Worm (Caenorhabditis elegans) whole organism, L1 larva: ENCODE results near the gene srz-95.

Experiments used
- C16A3.4 ChIP-seq: fragments of 150-350 bp; optimal IDR thresholded peaks from 2 replicates; lab custom pipeline; 2014; ENCODE audit warnings: missing biosample characterization, missing genetic modification characterization
- C34B4.2 ChIP-seq: sonication (generic microtip); optimal IDR thresholded peaks from 2 replicates; lab custom pipeline; 2017; ENCODE audit warnings: mild to moderate bottlenecking, missing genetic modification characterization, missing compliant biosample characterization
- alr-1 ChIP-seq: fragments of 200-800 bp; sonication (Bioruptor generic); optimal IDR thresholded peaks from 2 replicates; lab custom pipeline; 2018; ENCODE audit warnings: borderline replicate concordance, mild to moderate bottlenecking, missing genetic modification characterization, missing compliant biosample characterization
- aly-2 ChIP-seq: fragments of 150-350 bp; optimal IDR thresholded peaks from 2 replicates; lab custom pipeline; 2014; ENCODE audit warnings: missing biosample characterization, missing genetic modification characterization
- ama-1 ChIP-seq: fragments of 150-350 bp; optimal IDR thresholded peaks from 2 replicates; lab custom pipeline; 2014
- blmp-1 ChIP-seq: fragments of 150-350 bp; optimal IDR thresholded peaks from 2 replicates; lab custom pipeline; 2014; ENCODE audit warnings: missing biosample characterization, missing genetic modification characterization
- ceh-82 ChIP-seq, 3 experiments: fragments of 150-350 bp in 1 of 3; sonication (generic microtip) in 2 of 3; optimal IDR thresholded peaks; 2 replicates each; lab custom pipeline; 2014 to 2017; ENCODE audit warnings: missing biosample characterization in 3 of 3, missing genetic modification characterization in 3 of 3
- ceh-90 ChIP-seq: sonication (generic microtip); optimal IDR thresholded peaks from 2 replicates; lab custom pipeline; 2016; ENCODE audit warnings: missing genetic modification characterization, missing compliant biosample characterization
- dsc-1 ChIP-seq: sonication (generic microtip); optimal IDR thresholded peaks from 2 replicates; lab custom pipeline; 2016; ENCODE audit warnings: mild to moderate bottlenecking, missing genetic modification characterization, missing compliant biosample characterization
- egl-13 ChIP-seq: sonication (generic microtip); optimal IDR thresholded peaks from 2 replicates; lab custom pipeline; 2016; ENCODE audit warnings: missing genotype, missing genetic modification reagents, missing genetic modification characterization, missing compliant biosample characterization
- elt-2 ChIP-seq: sonication (generic microtip); optimal IDR thresholded peaks from 2 replicates; lab custom pipeline; 2016; ENCODE audit warnings: missing genetic modification characterization, mild to moderate bottlenecking, inconsistent platforms, missing compliant biosample characterization, missing genetic modification reagents
- elt-3 ChIP-seq, 6 experiments: fragments of 150-350 bp in 1 of 6; sonication (generic microtip); optimal IDR thresholded peaks; 2 replicates each; lab custom pipeline; 2017 to 2018; ENCODE audit warnings: missing biosample characterization in 6 of 6, missing genetic modification characterization in 6 of 6, inconsistent platforms in 1 of 6
- ets-5 ChIP-seq: fragments of 200-800 bp; sonication (Bioruptor generic); IDR thresholded peaks from 2 replicates; pipeline ENCODE4 v1.3.6; 2022; ENCODE audit warnings: missing genetic modification characterization, missing compliant biosample characterization
- fkh-4 ChIP-seq: sonication (generic microtip); optimal IDR thresholded peaks from 2 replicates; lab custom pipeline; 2016; ENCODE audit warnings: missing compliant biosample characterization, missing genetic modification characterization, borderline replicate concordance
- fkh-8 ChIP-seq: sonication (generic microtip); optimal IDR thresholded peaks from 2 replicates; lab custom pipeline; 2016; ENCODE audit warnings: mild to moderate bottlenecking, missing genetic modification characterization, missing compliant biosample characterization
- fos-1 ChIP-seq: fragments of 150-350 bp; optimal IDR thresholded peaks from 2 replicates; lab custom pipeline; 2014; ENCODE audit warnings: missing biosample characterization, missing genetic modification characterization
- hpl-2 ChIP-seq: fragments of 150-350 bp; optimal IDR thresholded peaks from 2 replicates; lab custom pipeline; 2014; ENCODE audit warnings: missing biosample characterization, missing genetic modification reagents, missing genetic modification characterization
- irx-1 ChIP-seq: sonication (generic microtip); optimal IDR thresholded peaks from 2 replicates; lab custom pipeline; 2016; ENCODE audit warnings: missing genetic modification characterization, missing compliant biosample characterization
- jun-1 ChIP-seq: fragments of 150-350 bp; optimal IDR thresholded peaks from 2 replicates; lab custom pipeline; 2014; ENCODE audit warnings: missing biosample characterization, missing genetic modification reagents, missing genetic modification characterization
- lin-14 ChIP-seq: fragments of 200-800 bp; sonication (Bioruptor generic); optimal IDR thresholded peaks from 2 replicates; lab custom pipeline; 2018; ENCODE audit warnings: mild to moderate bottlenecking, missing genetic modification characterization, moderate library complexity, missing compliant biosample characterization
- lin-39 ChIP-seq: fragments of 150-350 bp; optimal IDR thresholded peaks from 2 replicates; lab custom pipeline; 2014; ENCODE audit warnings: missing biosample characterization, missing genetic modification reagents, missing genetic modification characterization
- lir-3 ChIP-seq: sonication (generic microtip); optimal IDR thresholded peaks from 2 replicates; lab custom pipeline; 2016; ENCODE audit warnings: mild to moderate bottlenecking, missing genetic modification characterization, moderate library complexity, missing compliant biosample characterization; ENCODE audit not compliant: poor library complexity
- mab-9 ChIP-seq: fragments of 200-800 bp; sonication (Bioruptor generic); IDR thresholded peaks from 2 replicates; pipeline ENCODE4 v1.3.6; 2022; ENCODE audit warnings: missing genetic modification reagents, missing genetic modification characterization, missing compliant biosample characterization
- nhr-20 ChIP-seq: sonication (generic microtip); optimal IDR thresholded peaks from 2 replicates; lab custom pipeline; 2016; ENCODE audit warnings: mild to moderate bottlenecking, missing genetic modification characterization, missing compliant biosample characterization
- nhr-28 ChIP-seq: fragments of 150-350 bp; optimal IDR thresholded peaks from 2 replicates; lab custom pipeline; 2014; ENCODE audit warnings: missing biosample characterization, missing genetic modification characterization
- nhr-77 ChIP-seq: fragments of 150-350 bp; optimal IDR thresholded peaks from 2 replicates; lab custom pipeline; 2014; ENCODE audit warnings: missing biosample characterization, missing genetic modification characterization
- nhr-84 ChIP-seq: sonication (generic microtip); optimal IDR thresholded peaks from 2 replicates; lab custom pipeline; 2017; ENCODE audit warnings: missing biosample characterization, missing genetic modification characterization
- nhr-90 ChIP-seq: sonication (generic microtip); optimal IDR thresholded peaks from 2 replicates; lab custom pipeline; 2016; ENCODE audit warnings: mild to moderate bottlenecking, missing genetic modification characterization, missing compliant biosample characterization; ENCODE audit not compliant: poor library complexity
- pqm-1 ChIP-seq: sonication (generic microtip); optimal IDR thresholded peaks from 3 replicates; lab custom pipeline; 2017; ENCODE audit warnings: missing biosample characterization, missing genetic modification characterization
- rnt-1 ChIP-seq: sonication (generic microtip); optimal IDR thresholded peaks from 2 replicates; lab custom pipeline; 2016; ENCODE audit warnings: mild to moderate bottlenecking, missing genetic modification characterization, moderate library complexity, missing compliant biosample characterization
- snu-23 ChIP-seq: sonication (generic microtip); optimal IDR thresholded peaks from 2 replicates; lab custom pipeline; 2016; ENCODE audit warnings: missing genetic modification characterization, missing compliant biosample characterization
- sox-4 ChIP-seq: sonication (generic microtip); optimal IDR thresholded peaks from 2 replicates; lab custom pipeline; 2016; ENCODE audit warnings: missing genetic modification characterization, missing compliant biosample characterization
- tbx-2 ChIP-seq: sonication (generic microtip); optimal IDR thresholded peaks from 2 replicates; lab custom pipeline; 2016; ENCODE audit warnings: missing genetic modification characterization, missing compliant biosample characterization
- tlp-1 ChIP-seq: fragments of 150-350 bp; optimal IDR thresholded peaks from 2 replicates; lab custom pipeline; 2014; ENCODE audit warnings: missing biosample characterization, missing genetic modification characterization
- unc-130 ChIP-seq: fragments of 150-350 bp; optimal IDR thresholded peaks from 2 replicates; lab custom pipeline; 2017; ENCODE audit warnings: missing biosample characterization, missing genetic modification characterization, inconsistent platforms
- unc-62 ChIP-seq: fragments of 150-350 bp; optimal IDR thresholded peaks from 2 replicates; lab custom pipeline; 2014; ENCODE audit warnings: missing biosample characterization, missing genetic modification reagents, missing genetic modification characterization
- zag-1 ChIP-seq: fragments of 150-350 bp; optimal IDR thresholded peaks from 2 replicates; lab custom pipeline; 2014; ENCODE audit warnings: missing biosample characterization, missing genetic modification characterization
- zip-4 ChIP-seq: fragments of 200-800 bp; sonication (Bioruptor generic); optimal IDR thresholded peaks from 2 replicates; lab custom pipeline; 2018; ENCODE audit warnings: mild to moderate bottlenecking, missing genetic modification characterization, moderate library complexity, missing compliant biosample characterization
- ztf-11 ChIP-seq, 2 experiments: sonication (generic microtip); optimal IDR thresholded peaks; 2 replicates each; lab custom pipeline; 2016 to 2017; ENCODE audit warnings: missing genetic modification characterization in 2 of 2, missing biosample characterization in 1 of 2, missing compliant biosample characterization in 1 of 2

The srz-95 gene

ce11 chrV:16988614-16989013 is 3.2 kb upstream of the srz-95 start, which contains the start of gene Y102A5C.27:
TSS of gene Y102A5C.27 (minus strand) at chrV:16988714.
- no peak for TF ChIP-seq ceh-82 (tag; optimal IDR thresholded peaks at IDR 0.05; lab: Kevin White, UChicago)
- TF ChIP-seq unc-130: no peak
- TF ChIP-seq dsc-1 (tag; lab: Kevin White, UChicago): no peak
- no peak for TF ChIP-seq blmp-1 (tag; lab: Kevin White, UChicago)
- TF ChIP-seq elt-3 (tag; optimal IDR thresholded peaks at IDR 0.05; lab: Kevin White, UChicago): no peak
- no peak for TF ChIP-seq zag-1 (tag; lab: Kevin White, UChicago)
- no peak for TF ChIP-seq nhr-28 (tag; lab: Kevin White, UChicago)
- no peak for TF ChIP-seq nhr-90
- no peak for TF ChIP-seq ama-1 (lab: Kevin White, UChicago)
- TF ChIP-seq nhr-77 (tag; lab: Kevin White, UChicago): no peak
- TF ChIP-seq hpl-2 (GFP tag; lab: Kevin White, UChicago): no peak

- TF ChIP-seq elt-2 (tag; lab: Kevin White, UChicago) (no peak), lin-39 (tag; lab: Kevin White, UChicago) (no peak), ztf-11 (tag; optimal IDR thresholded peaks at IDR 0.05; lab: Kevin White, UChicago) (no peak), zip-4 (no peak), lir-3 (tag; lab: Kevin White, UChicago) (no peak), unc-62 (GFP tag; lab: Kevin White, UChicago) (no peak), fkh-4 (no peak), irx-1 (tag; lab: Kevin White, UChicago) (no peak), dsc-1 (tag; lab: Kevin White, UChicago) (no peak), lin-14 (no peak), tlp-1 (tag; lab: Kevin White, UChicago) (no peak), alr-1 (tag; lab: Kevin White, UChicago) (no peak), hpl-2 (GFP tag; lab: Kevin White, UChicago) (no peak)
These were observed 549 bp downstream of the srz-95 start for ce11 chrV:16992383-16992782.

- TF ChIP-seq egl-13 (tag; lab: Kevin White, UChicago): no peak
- TF ChIP-seq ceh-90 (tag; lab: Kevin White, UChicago): no peak
- TF ChIP-seq elt-2 (tag; lab: Kevin White, UChicago): no peak
- no peak for TF ChIP-seq aly-2 (tag; lab: Kevin White, UChicago)
These were observed 8.4 kb downstream of the srz-95 start, which contains the start of gene str-217 for ce11 chrV:17000204-17000603. TSS of gene str-217 (minus strand) at chrV:17000304.

ce11 chrV:17000635-17001034 is 8.8 kb downstream of the srz-95 start:
- TF ChIP-seq nhr-20 (tag; lab: Kevin White, UChicago): no peak
- TF ChIP-seq ets-5 (GFP tag; lab: Robert Waterston, UW): no peak
- TF ChIP-seq nhr-84 (tag; lab: Kevin White, UChicago): no peak
- no peak for TF ChIP-seq mab-9 (GFP tag; lab: Robert Waterston, UW)
- no peak for TF ChIP-seq ceh-90 (tag; lab: Kevin White, UChicago)
- no peak for TF ChIP-seq irx-1 (tag; lab: Kevin White, UChicago)
- TF ChIP-seq elt-2 (tag; lab: Kevin White, UChicago): no peak
- no peak for TF ChIP-seq fos-1 (tag; lab: Kevin White, UChicago)
- no peak for TF ChIP-seq pqm-1 (tag; lab: Kevin White, UChicago)

- TF ChIP-seq C16A3.4 (tag; lab: Kevin White, UChicago) (no peak), nhr-90 (no peak), jun-1 (tag; lab: Kevin White, UChicago) (no peak), fkh-8 (tag; lab: Kevin White, UChicago) (no peak), sox-4 (no peak), zag-1 (tag; lab: Kevin White, UChicago) (no peak), snu-23 (no peak), C34B4.2 (tag; lab: Kevin White, UChicago) (no peak), rnt-1 (no peak), unc-130 (no peak), tbx-2 (tag; lab: Kevin White, UChicago) (no peak)
These were observed 9.3 kb downstream of the srz-95 start, which contains the start of gene sri-9 for ce11 chrV:17001167-17001566. TSS of gene sri-9 (plus strand) at chrV:17001467.
